Fruit fly (Drosophila melanogaster) ovary, adult (tissue): ENCODE results near the gene Nsun2.

Source experiments
- CG17801 ChIP-seq: fragments of 200-800 bp; optimal IDR thresholded peaks from 2 replicates; lab custom pipeline; 2019; ENCODE audit warnings: missing biosample characterization, mild to moderate bottlenecking, missing genetic modification characterization, moderate library complexity; ENCODE audit not compliant: partially characterized antibody

Nsun2 gene

dm6 chrX:4089012-4089649, 24.4 kb downstream of the Nsun2 start:
- TF ChIP-seq CG17801: no peak

DNA sequence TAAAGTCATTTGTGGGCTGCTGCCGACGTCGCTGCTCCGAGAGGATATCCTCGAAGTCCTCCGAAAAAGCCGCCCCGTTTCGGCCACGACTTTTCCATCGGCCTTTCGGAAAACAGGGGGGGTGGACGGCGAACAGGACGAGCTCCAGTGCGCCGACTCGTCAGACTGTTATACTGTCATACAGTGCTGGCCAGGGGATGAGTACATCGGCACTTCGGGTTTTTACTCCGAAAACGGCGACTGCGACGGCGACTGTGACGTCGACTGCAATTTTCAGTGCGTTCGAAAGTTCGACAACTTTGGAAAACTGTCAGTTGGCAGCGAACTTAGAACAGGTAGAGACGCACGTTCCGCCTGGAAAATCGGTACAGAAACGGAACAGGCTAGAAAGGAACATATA, 38.1 kb downstream of the Nsun2 start, which contains the start of gene CG43689:
Gene CG43689, plus strand, starts transcription at position 314 of the 400 bp plus-strand sequence.
- TF ChIP-seq CG17801: no peak

DNA sequence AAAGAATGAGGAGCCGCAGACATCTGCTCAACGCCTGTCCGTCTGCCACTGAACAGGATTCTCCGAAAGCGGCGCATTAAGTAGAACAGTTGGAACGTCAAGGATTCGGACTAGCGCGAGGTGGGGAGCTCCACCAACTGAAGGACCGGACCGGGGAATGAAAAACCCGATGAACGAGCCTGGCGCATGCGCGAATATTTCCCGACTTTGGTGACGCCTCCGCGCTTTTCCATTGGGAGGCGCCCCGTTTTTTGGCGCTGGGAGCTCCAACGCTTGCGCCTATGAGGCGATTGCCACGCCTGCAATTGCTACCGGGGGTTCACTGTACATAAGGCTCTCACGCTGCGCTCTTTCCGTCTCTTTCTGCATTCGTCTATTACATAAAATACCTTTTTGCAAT, 52.0 kb downstream of the Nsun2 start:
- TF ChIP-seq CG17801: no peak
